Worm (Caenorhabditis elegans): ENCODE data around the gene str-260.

str-260 gene

DNA sequence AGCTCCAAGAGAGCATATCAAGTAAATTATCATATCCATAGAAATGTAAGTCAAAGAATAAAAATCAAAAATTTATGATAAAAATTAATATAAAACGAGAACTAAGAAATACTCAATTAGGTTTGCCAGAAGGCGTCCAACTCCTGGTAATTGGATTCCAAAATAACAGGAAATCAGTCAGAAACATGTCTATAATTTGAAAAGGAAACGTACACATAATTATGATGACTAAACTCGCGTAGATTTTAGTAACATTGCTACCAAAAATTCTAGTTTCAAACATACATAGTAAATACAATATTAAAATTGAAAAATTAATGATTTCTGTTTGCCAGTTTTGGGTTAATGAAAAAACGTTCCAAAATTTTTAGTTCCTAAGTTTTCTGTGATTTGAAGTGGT is 42.3 kb upstream of the str-260 start, which contains the start of gene srbc-33:
Gene srbc-33, minus strand, starts transcription at position 101 of the 400 bp plus-strand sequence.
- TF ChIP-seq hmg-1.1 (GFP tag; IDR thresholded peaks at IDR 0.05) (no peak), aha-1 (tag) (peak; percentile 3)

DNA sequence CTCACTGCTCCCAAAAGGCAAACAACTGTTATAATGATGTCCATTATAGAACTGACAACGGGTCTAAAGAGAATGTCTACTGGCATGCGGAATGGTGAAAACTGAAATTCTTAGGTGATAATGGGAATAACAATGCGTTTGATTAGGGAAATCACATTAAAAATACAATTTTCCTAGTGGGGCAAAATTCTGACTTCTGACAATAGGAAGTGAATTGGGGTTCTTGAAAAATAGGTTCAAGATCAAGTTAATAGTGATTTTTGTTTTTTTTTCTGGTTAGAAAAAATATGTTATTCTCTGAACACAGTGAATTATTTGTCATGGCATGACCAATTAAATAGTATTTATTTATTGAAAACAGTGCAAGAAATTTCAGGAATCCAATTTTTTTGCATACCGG is 40.1 kb upstream of the str-260 start, which contains the start of gene srbc-32:
Gene srbc-32, minus strand, starts transcription at position 101 of the 400 bp plus-strand sequence.
- TF ChIP-seq dmd-9 (GFP tag; IDR thresholded peaks at IDR 0.05) (no peak), vab-7 (GFP tag; IDR thresholded peaks at IDR 0.05) (no peak), mdt-29 (GFP tag; IDR thresholded peaks at IDR 0.05) (no peak), tra-1 (GFP tag; IDR thresholded peaks at IDR 0.05) (no peak), nhr-6 (tag; optimal IDR thresholded peaks at IDR 0.05) (no peak), hlh-11 (tag; optimal IDR thresholded peaks at IDR 0.05) (no peak), hif-1 (tag; optimal IDR thresholded peaks at IDR 0.05) (no peak), lin-15B (tag; optimal IDR thresholded peaks at IDR 0.05) (no peak), lsy-2 (tag; optimal IDR thresholded peaks at IDR 0.05) (no peak), F10B5.3 (tag; optimal IDR thresholded peaks at IDR 0.05) (no peak), fkh-10 (GFP tag; optimal IDR thresholded peaks at IDR 0.05) (no peak), hmg-1.1 (GFP tag; IDR thresholded peaks at IDR 0.05) (no peak), lin-29 (GFP tag; IDR thresholded peaks at IDR 0.05) (no peak)

DNA sequence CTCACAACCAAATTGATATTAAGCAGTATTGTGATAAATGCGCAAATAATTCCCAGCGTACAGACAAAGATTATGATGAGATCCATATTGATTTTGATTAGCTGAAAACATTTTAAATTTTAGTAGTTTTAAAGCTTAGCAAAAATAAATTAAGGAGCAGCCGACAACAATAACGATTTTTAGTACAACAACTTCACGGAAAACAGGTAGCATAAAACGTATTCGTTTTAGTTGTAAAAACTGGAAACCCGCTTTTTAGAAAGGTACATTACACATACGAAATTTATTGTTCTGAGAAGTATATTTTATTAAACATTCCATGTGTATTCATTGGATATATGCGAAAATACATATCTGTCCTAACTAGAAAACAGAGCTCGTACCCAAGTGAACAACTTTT is 36.5 kb upstream of the str-260 start, which contains the start of gene srbc-36:
Gene srbc-36, minus strand, starts transcription at position 101 of the 400 bp plus-strand sequence.
- TF ChIP-seq ama-1 (optimal IDR thresholded peaks at IDR 0.05) = no peak
- TF ChIP-seq unc-62 (GFP tag; optimal IDR thresholded peaks at IDR 0.05 in 1 of 2) = peak in 1 of 2 experiments; percentile 44
- TF ChIP-seq unc-62 (tag; optimal IDR thresholded peaks at IDR 0.05) = no peak

DNA sequence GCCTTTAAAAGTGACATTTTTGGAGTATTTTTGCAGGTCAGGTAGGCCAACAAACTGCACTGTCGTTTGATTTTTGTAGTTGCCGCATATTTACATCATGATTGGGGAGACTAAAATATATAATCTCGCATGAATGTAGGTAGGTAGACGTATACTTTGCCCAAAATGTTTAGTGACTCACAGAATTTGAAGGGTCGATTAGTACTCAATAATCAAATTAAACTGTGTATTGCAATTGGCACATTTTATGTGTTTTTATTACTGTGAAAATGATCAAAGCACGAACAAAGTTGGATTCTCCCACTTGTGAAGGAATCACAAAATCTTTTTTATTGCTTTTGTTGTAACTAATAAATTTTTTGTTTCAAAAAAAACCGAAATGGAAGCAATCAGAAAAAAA is 30.1 kb upstream of the str-260 start, which contains the start of gene C07G3.15:
Gene C07G3.15, minus strand, starts transcription at position 101 of the 400 bp plus-strand sequence.
- TF ChIP-seq lin-1 (GFP tag; IDR thresholded peaks at IDR 0.05) (no peak), ces-1 (GFP tag; optimal IDR thresholded peaks at IDR 0.05) (no peak), dmd-8 (GFP tag; IDR thresholded peaks at IDR 0.05) (no peak), aha-1 (tag) (no peak), ama-1 (optimal IDR thresholded peaks at IDR 0.05) (no peak), F49E8.2 (tag; optimal IDR thresholded peaks at IDR 0.05; ENCODE audit: borderline replicate concordance) (no peak), snpc-4 (tag; optimal IDR thresholded peaks at IDR 0.05) (no peak), nhr-10 (tag; optimal IDR thresholded peaks at IDR 0.05) (no peak), nhr-102 (tag; optimal IDR thresholded peaks at IDR 0.05) (no peak), lin-29 (GFP tag; IDR thresholded peaks at IDR 0.05) (no peak), hif-1 (tag; optimal IDR thresholded peaks at IDR 0.05) (no peak), snpc-1.2 (GFP tag; IDR thresholded peaks at IDR 0.05) (no peak), mxl-2 (GFP tag; conservative IDR thresholded peaks at IDR 0.05) (no peak), tag-97 (GFP tag; IDR thresholded peaks at IDR 0.05) (no peak), saeg-2 (GFP tag; IDR thresholded peaks at IDR 0.05) (no peak), egl-27 (tag; optimal IDR thresholded peaks at IDR 0.05) (no peak), sdz-12 (GFP tag; optimal IDR thresholded peaks at IDR 0.05) (no peak), ztf-11 (tag; optimal IDR thresholded peaks at IDR 0.05) (no peak), nhr-28 (tag; optimal IDR thresholded peaks at IDR 0.05) (no peak)

DNA sequence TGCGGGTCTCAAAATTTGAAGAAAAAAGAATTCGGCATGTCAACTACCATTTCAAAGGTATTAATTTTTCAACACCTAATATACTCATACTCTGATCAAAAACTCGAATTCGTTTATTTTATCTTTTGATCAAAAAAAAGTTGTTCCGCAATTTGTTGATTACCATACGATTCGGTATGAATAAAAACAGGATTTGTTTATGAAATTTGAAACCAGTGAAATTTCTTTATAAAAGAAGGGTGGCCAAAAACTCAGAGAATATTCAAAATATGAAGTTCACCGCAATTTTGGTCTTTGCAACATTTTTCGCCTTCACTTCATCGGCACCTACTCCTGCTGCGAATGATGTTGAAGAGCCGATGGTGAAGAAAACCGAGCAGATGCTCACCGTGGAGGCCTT is 24.9 kb upstream of the str-260 start, which contains the start of the genes C07G3.8 and C07G3.10:
Gene C07G3.8, minus strand, starts transcription at position 101 of the 400 bp plus-strand sequence.
Gene C07G3.10, plus strand, starts transcription at position 270 of the 400 bp plus-strand sequence.
- TF ChIP-seq unc-62 (GFP tag; optimal IDR thresholded peaks at IDR 0.05 in 1 of 2) (no peak), unc-62 (tag; optimal IDR thresholded peaks at IDR 0.05) (no peak), mdt-29 (GFP tag; IDR thresholded peaks at IDR 0.05) (no peak), ama-1 (optimal IDR thresholded peaks at IDR 0.05) (no peak), daf-19 (GFP tag; conservative IDR thresholded peaks at IDR 0.05) (no peak), spr-1 (tag; optimal IDR thresholded peaks at IDR 0.05) (no peak), ZK546.5 (tag; optimal IDR thresholded peaks at IDR 0.05) (no peak), lin-38 (GFP tag; IDR thresholded peaks at IDR 0.05) (no peak), mxl-3 (GFP tag; optimal IDR thresholded peaks at IDR 0.05) (no peak), egl-27 (tag; optimal IDR thresholded peaks at IDR 0.05) (no peak), nhr-48 (tag; optimal IDR thresholded peaks at IDR 0.05) (no peak), lin-39 (tag; optimal IDR thresholded peaks at IDR 0.05) (no peak), dve-1 (tag; optimal IDR thresholded peaks at IDR 0.05; ENCODE audit: insufficient read depth) (no peak), zfp-3 (GFP tag; conservative IDR thresholded peaks at IDR 0.05) (no peak), nhr-41 (GFP tag; IDR thresholded peaks at IDR 0.05) (no peak), ztf-7 (tag; optimal IDR thresholded peaks at IDR 0.05) (no peak), zfp-2 (tag; optimal IDR thresholded peaks at IDR 0.05) (no peak), ctbp-1 (GFP tag; IDR thresholded peaks at IDR 0.05) (no peak), nhr-10 (tag; optimal IDR thresholded peaks at IDR 0.05) (no peak), aly-2 (tag; optimal IDR thresholded peaks at IDR 0.05) (no peak)

Measured in whole organism, L4 larva.